Fruit fly (Drosophila melanogaster) whole organism, pupa: ENCODE measurements around the gene Spp.

Experiments used
- CG12605 ChIP-seq: fragments of 200-800 bp; sonication (Bioruptor generic); IDR thresholded peaks from 2 replicates; pipeline ENCODE4 v1.3.6; 2022; ENCODE audit warnings: missing biosample characterization, missing genetic modification characterization
- CG13204 ChIP-seq: fragments of 200-800 bp; sonication (Bioruptor generic); optimal IDR thresholded peaks from 2 replicates; lab custom pipeline; 2018; ENCODE audit warnings: missing biosample characterization, mild to moderate bottlenecking, missing genetic modification characterization, moderate library complexity
- CG34367 ChIP-seq: fragments of 200-800 bp; sonication (Bioruptor generic); optimal IDR thresholded peaks from 2 replicates; lab custom pipeline; 2018; ENCODE audit warnings: missing biosample characterization, mild to moderate bottlenecking, missing genetic modification characterization
- CG4496 ChIP-seq: fragments of 200-800 bp; sonication (Bioruptor generic); IDR thresholded peaks from 3 replicates; pipeline ENCODE4 v1.3.6; 2022; ENCODE audit warnings: missing biosample characterization, missing genetic modification characterization
- D1 ChIP-seq: fragments of 200-800 bp; sonication (Bioruptor generic); optimal IDR thresholded peaks from 2 replicates; lab custom pipeline; 2018; ENCODE audit warnings: missing biosample characterization, mild to moderate bottlenecking, missing genetic modification characterization, moderate library complexity
- EcR ChIP-seq: fragments of 200-800 bp; sonication (Bioruptor generic); optimal IDR thresholded peaks from 3 replicates; lab custom pipeline; 2019; ENCODE audit warnings: missing biosample characterization, missing genetic modification characterization, mild to moderate bottlenecking, moderate library complexity, missing genetic modification reagents
- Snoo ChIP-seq: fragments of 200-800 bp; sonication (Bioruptor generic); optimal IDR thresholded peaks from 3 replicates; lab custom pipeline; 2017; ENCODE audit warnings: missing biosample characterization, mild to moderate bottlenecking, missing genetic modification characterization, inconsistent platforms
- fd96Ca ChIP-seq: fragments of 200-800 bp; sonication (Bioruptor generic); IDR thresholded peaks from 3 replicates; pipeline ENCODE4 v1.3.6; 2022; ENCODE audit warnings: missing biosample characterization, missing genetic modification characterization
- gl ChIP-seq: fragments of 200-800 bp; sonication (Bioruptor generic); optimal IDR thresholded peaks from 2 replicates; lab custom pipeline; 2018; ENCODE audit warnings: missing biosample characterization, mild to moderate bottlenecking, missing genetic modification characterization

DNA sequence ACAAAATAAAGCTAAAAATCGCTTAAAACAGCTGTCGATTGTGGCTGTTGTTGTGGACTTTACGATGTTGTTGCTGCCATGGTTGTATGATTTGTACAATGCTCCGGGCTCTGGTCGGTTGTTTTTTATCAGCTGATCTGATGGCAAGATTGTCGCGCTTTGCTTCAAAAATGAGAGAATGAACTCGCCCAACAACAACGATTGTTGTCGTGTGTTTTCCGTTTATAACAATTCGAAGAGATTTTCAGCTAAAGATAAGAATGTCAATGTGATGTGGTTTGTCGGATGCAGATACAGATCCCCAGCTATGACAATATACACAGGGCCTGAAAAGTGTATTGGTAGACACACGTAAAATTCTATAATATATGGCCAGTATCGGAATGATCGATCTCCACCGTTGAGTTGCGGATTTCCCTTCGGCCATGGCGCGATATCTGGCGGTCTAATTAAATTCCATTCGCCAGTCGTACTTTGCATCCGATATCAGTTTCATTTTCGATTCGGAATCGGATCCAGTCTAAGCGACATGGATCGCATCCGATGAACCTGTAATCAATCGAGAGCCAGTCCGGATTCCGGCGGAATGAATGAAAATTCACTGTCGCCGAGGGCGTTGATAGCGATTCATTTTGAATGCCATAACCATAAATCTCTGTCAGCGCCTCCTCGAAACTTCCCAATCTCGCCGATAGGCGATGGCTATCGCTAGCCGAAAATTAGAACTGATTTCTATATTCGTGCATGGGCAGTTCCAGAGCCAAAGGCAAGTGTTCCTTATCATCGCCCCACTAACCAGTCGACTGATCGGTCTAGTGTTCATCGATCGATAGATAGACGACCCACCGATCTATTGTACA is 48.8 kb downstream of the Spp start:
- TF ChIP-seq CG4496 (GFP tag; lab: Robert Waterston, UW) = no peak
- TF ChIP-seq Snoo = no peak
- no peak for TF ChIP-seq CG13204
- no peak for TF ChIP-seq fd96Ca (GFP tag; lab: Robert Waterston, UW)
- TF ChIP-seq EcR (GFP tag; lab: Kevin White, UChicago) = no peak
- TF ChIP-seq CG34367 (tag; lab: Kevin White, UChicago) = no peak
- TF ChIP-seq D1 (tag; lab: Kevin White, UChicago) = no peak
- no peak for TF ChIP-seq gl
- TF ChIP-seq CG12605 (GFP tag; lab: Robert Waterston, UW) = no peak
